Fruit fly (Drosophila melanogaster) whole organism, embryonic: Measurements from ENCODE around the gene CG13144.
A peak's percentile ranks its signal among the peaks of the same experiment; 100 is the strongest.

Experiments
- BEAF-32 ChIP-seq: fragments of 200-800 bp; sonication (Bioruptor generic); optimal IDR thresholded peaks from 3 replicates; lab custom pipeline; 2017; ENCODE audit warnings: missing biosample characterization, missing genetic modification characterization, mild to moderate bottlenecking, moderate library complexity, missing genetic modification reagents
- Bgb ChIP-seq: fragments of 200-800 bp; sonication (Bioruptor generic); IDR thresholded peaks from 2 replicates; pipeline ENCODE4 v1.3.6; 2022; ENCODE audit warnings: missing biosample characterization, missing genetic modification characterization; ENCODE audit not compliant: partially characterized antibody
- CG10267 ChIP-seq: fragments of 200-800 bp; sonication (Bioruptor generic); optimal IDR thresholded peaks from 2 replicates; lab custom pipeline; 2018; ENCODE audit warnings: missing biosample characterization, mild to moderate bottlenecking, missing genetic modification characterization, moderate library complexity
- CG13287 ChIP-seq: fragments of 200-800 bp; sonication (Bioruptor generic); IDR thresholded peaks from 2 replicates; pipeline ENCODE4 v1.3.6; 2022; ENCODE audit warnings: missing biosample characterization, missing genetic modification characterization; ENCODE audit not compliant: partially characterized antibody
- CG15514 ChIP-seq: fragments of 200-800 bp; sonication (Bioruptor generic); optimal IDR thresholded peaks from 3 replicates; lab custom pipeline; 2017; ENCODE audit warnings: missing biosample characterization, missing genetic modification characterization, mild to moderate bottlenecking, moderate library complexity, missing genetic modification reagents
- CG2116 ChIP-seq: fragments of 200-800 bp; sonication (Bioruptor generic); optimal IDR thresholded peaks from 3 replicates; lab custom pipeline; 2018; ENCODE audit warnings: missing biosample characterization, mild to moderate bottlenecking, missing genetic modification characterization
- CG2678 ChIP-seq: fragments of 200-800 bp; sonication (Bioruptor generic); optimal IDR thresholded peaks from 3 replicates; lab custom pipeline; 2019; ENCODE audit warnings: missing biosample characterization, mild to moderate bottlenecking, missing genetic modification characterization, moderate library complexity
- CG5180 ChIP-seq: fragments of 200-800 bp; sonication (Bioruptor generic); optimal IDR thresholded peaks from 3 replicates; lab custom pipeline; 2017; ENCODE audit warnings: missing biosample characterization, missing genetic modification characterization, mild to moderate bottlenecking, moderate library complexity, missing genetic modification reagents
- CG7987 ChIP-seq: fragments of 200-800 bp; sonication (Bioruptor generic); optimal IDR thresholded peaks from 2 replicates; lab custom pipeline; 2018; ENCODE audit warnings: missing biosample characterization, mild to moderate bottlenecking, missing genetic modification characterization, moderate library complexity
- CTCF ChIP-seq: fragments of 200-800 bp; sonication (Bioruptor generic); optimal IDR thresholded peaks from 2 replicates; lab custom pipeline; 2017; ENCODE audit warnings: missing biosample characterization, mild to moderate bottlenecking, missing genetic modification characterization, moderate library complexity
- Dek ChIP-seq: fragments of 200-800 bp; sonication (Bioruptor generic); optimal IDR thresholded peaks from 3 replicates; lab custom pipeline; 2019; ENCODE audit warnings: missing biosample characterization, mild to moderate bottlenecking, missing genetic modification characterization, moderate library complexity
- Dll ChIP-seq: fragments of 200-800 bp; sonication (Bioruptor generic); IDR thresholded peaks from 4 replicates; pipeline ENCODE4 v1.3.6; 2022; ENCODE audit warnings: missing biosample characterization, missing genetic modification characterization; ENCODE audit not compliant: partially characterized antibody
- Dp ChIP-seq: fragments of 200-800 bp; sonication (Bioruptor generic); optimal IDR thresholded peaks from 2 replicates; lab custom pipeline; 2018; ENCODE audit warnings: missing biosample characterization, mild to moderate bottlenecking, missing genetic modification characterization, moderate library complexity
- Dref ChIP-seq: fragments of 200-800 bp; sonication (Bioruptor generic); IDR thresholded peaks from 2 replicates; pipeline ENCODE4 v1.3.6; 2022; ENCODE audit warnings: missing biosample characterization, missing genetic modification characterization
- E2f2 ChIP-seq: fragments of 200-800 bp; sonication (Bioruptor generic); IDR thresholded peaks from 2 replicates; pipeline ENCODE4 v1.3.6; 2022; ENCODE audit warnings: missing biosample characterization, missing genetic modification characterization
- H15 ChIP-seq: fragments of 200-800 bp; sonication (Bioruptor generic); IDR thresholded peaks from 3 replicates; pipeline ENCODE4 v1.3.6; 2022; ENCODE audit warnings: missing biosample characterization, missing genetic modification characterization
- HLH4C ChIP-seq: fragments of 200-800 bp; sonication (Bioruptor generic); IDR thresholded peaks from 3 replicates; pipeline ENCODE4 v1.3.6; 2022; ENCODE audit warnings: missing biosample characterization, missing genetic modification characterization; ENCODE audit not compliant: partially characterized antibody
- Hey ChIP-seq: fragments of 200-800 bp; sonication (Bioruptor generic); optimal IDR thresholded peaks from 3 replicates; lab custom pipeline; 2018; ENCODE audit warnings: missing biosample characterization, mild to moderate bottlenecking, missing genetic modification characterization
- HmgZ ChIP-seq: fragments of 200-800 bp; sonication (Bioruptor generic); optimal IDR thresholded peaks from 2 replicates; lab custom pipeline; 2018; ENCODE audit warnings: missing biosample characterization, mild to moderate bottlenecking, missing genetic modification characterization
- Hsf ChIP-seq: fragments of 200-800 bp; sonication (Bioruptor generic); optimal IDR thresholded peaks from 3 replicates; lab custom pipeline; 2016; ENCODE audit warnings: missing biosample characterization, missing genetic modification characterization
- Lhr ChIP-seq: fragments of 200-800 bp; sonication (Bioruptor generic); optimal IDR thresholded peaks from 3 replicates; lab custom pipeline; 2017; ENCODE audit warnings: mild to moderate bottlenecking, missing biosample characterization, missing genetic modification reagents, missing genetic modification characterization
- MBD-R2 ChIP-seq: fragments of 200-800 bp; sonication (Bioruptor generic); IDR thresholded peaks from 2 replicates; pipeline ENCODE4 v1.3.6; 2022; ENCODE audit warnings: missing biosample characterization, missing genetic modification characterization
- Myb ChIP-seq: fragments of 200-800 bp; sonication (Bioruptor generic); optimal IDR thresholded peaks from 2 replicates; lab custom pipeline; 2016; ENCODE audit warnings: missing biosample characterization, missing genetic modification characterization
- Ptx1 ChIP-seq: fragments of 200-800 bp; sonication (Bioruptor generic); IDR thresholded peaks from 2 replicates; pipeline ENCODE4 v1.3.6; 2022; ENCODE audit warnings: missing biosample characterization, missing genetic modification characterization
- Ravus ChIP-seq: fragments of 200-800 bp; sonication (Bioruptor generic); IDR thresholded peaks from 2 replicates; pipeline ENCODE4 v1.3.6; 2022; ENCODE audit warnings: missing biosample characterization, missing genetic modification characterization
- Scr ChIP-seq: fragments of 200-800 bp; sonication (Bioruptor generic); IDR thresholded peaks from 2 replicates; pipeline ENCODE4 v1.3.6; 2022; ENCODE audit warnings: missing biosample characterization, missing genetic modification characterization; ENCODE audit not compliant: partially characterized antibody
- Ssrp ChIP-seq: fragments of 200-800 bp; sonication (Bioruptor generic); optimal IDR thresholded peaks from 2 replicates; lab custom pipeline; 2018; ENCODE audit warnings: missing biosample characterization, mild to moderate bottlenecking, missing genetic modification characterization, moderate library complexity
- amos ChIP-seq: fragments of 200-800 bp; sonication (Bioruptor generic); IDR thresholded peaks from 2 replicates; pipeline ENCODE4 v1.3.6; 2022; ENCODE audit warnings: missing biosample characterization, missing genetic modification characterization; ENCODE audit not compliant: partially characterized antibody
- aop ChIP-seq: fragments of 200-800 bp; sonication (Bioruptor generic); IDR thresholded peaks from 2 replicates; pipeline ENCODE4 v1.3.6; 2022; ENCODE audit warnings: missing biosample characterization, missing genetic modification characterization
- bigmax ChIP-seq: fragments of 200-800 bp; sonication (Bioruptor generic); optimal IDR thresholded peaks from 2 replicates; lab custom pipeline; 2018; ENCODE audit warnings: missing biosample characterization, mild to moderate bottlenecking, missing genetic modification characterization
- br ChIP-seq: fragments of >200 bp; optimal IDR thresholded peaks from 2 replicates; lab custom pipeline; 2017
- ci ChIP-seq: fragments of 200-800 bp; sonication (Bioruptor generic); IDR thresholded peaks from 3 replicates; pipeline ENCODE4 v1.3.6; 2022; ENCODE audit warnings: missing biosample characterization, missing genetic modification characterization
- dysf ChIP-seq: fragments of 200-800 bp; sonication (Bioruptor generic); IDR thresholded peaks from 3 replicates; pipeline ENCODE4 v1.3.6; 2022; ENCODE audit warnings: missing biosample characterization, missing genetic modification characterization
- eve ChIP-seq, 2 experiments: fragments of >200 bp; optimal IDR thresholded peaks; 2 replicates each; lab custom pipeline; 2017; ENCODE audit warnings: missing biosample characterization in 2 of 2, missing genetic modification characterization in 2 of 2
- fu2 ChIP-seq: fragments of 200-800 bp; sonication (Bioruptor generic); optimal IDR thresholded peaks from 2 replicates; lab custom pipeline; 2016; ENCODE audit warnings: missing biosample characterization, missing genetic modification characterization
- hbn ChIP-seq: fragments of 200-800 bp; sonication (Bioruptor generic); IDR thresholded peaks from 2 replicates; pipeline ENCODE4 v1.3.6; 2022; ENCODE audit warnings: missing biosample characterization, missing genetic modification characterization; ENCODE audit not compliant: partially characterized antibody
- ind ChIP-seq: fragments of 200-800 bp; sonication (Bioruptor generic); optimal IDR thresholded peaks from 3 replicates; lab custom pipeline; 2016; ENCODE audit warnings: missing biosample characterization, missing genetic modification characterization
- mirr ChIP-seq: fragments of 200-800 bp; sonication (Bioruptor generic); optimal IDR thresholded peaks from 3 replicates; lab custom pipeline; 2018; ENCODE audit warnings: missing biosample characterization, mild to moderate bottlenecking, missing genetic modification characterization
- mld ChIP-seq: fragments of 200-800 bp; sonication (Bioruptor generic); IDR thresholded peaks from 3 replicates; pipeline ENCODE4 v1.3.6; 2022; ENCODE audit warnings: missing biosample characterization, missing genetic modification characterization; ENCODE audit not compliant: partially characterized antibody
- peb ChIP-seq: fragments of 200-800 bp; sonication (Bioruptor generic); IDR thresholded peaks from 2 replicates; pipeline ENCODE4 v1.3.6; 2022; ENCODE audit warnings: missing biosample characterization, missing genetic modification characterization
- psq ChIP-seq: fragments of 200-800 bp; sonication (Bioruptor generic); optimal IDR thresholded peaks from 2 replicates; lab custom pipeline; 2017; ENCODE audit warnings: missing biosample characterization, missing genetic modification characterization
- pzg ChIP-seq: fragments of 200-800 bp; sonication (Bioruptor generic); optimal IDR thresholded peaks from 3 replicates; lab custom pipeline; 2018; ENCODE audit warnings: missing biosample characterization, mild to moderate bottlenecking, missing genetic modification characterization, moderate library complexity
- row ChIP-seq: fragments of 200-800 bp; sonication (Bioruptor generic); IDR thresholded peaks from 3 replicates; pipeline ENCODE4 v1.3.6; 2022; ENCODE audit warnings: missing biosample characterization, missing genetic modification characterization
- sna ChIP-seq: fragments of 200-800 bp; sonication (Bioruptor generic); IDR thresholded peaks from 2 replicates; pipeline ENCODE4 v1.3.6; 2022; ENCODE audit warnings: missing biosample characterization, missing genetic modification characterization; ENCODE audit not compliant: partially characterized antibody
- stwl ChIP-seq: fragments of 200-800 bp; sonication (Bioruptor generic); optimal IDR thresholded peaks from 3 replicates; lab custom pipeline; 2018; ENCODE audit warnings: missing biosample characterization, mild to moderate bottlenecking, missing genetic modification characterization, moderate library complexity
- unpg ChIP-seq: fragments of 200-800 bp; sonication (Bioruptor generic); optimal IDR thresholded peaks from 3 replicates; lab custom pipeline; 2018; ENCODE audit warnings: missing biosample characterization, mild to moderate bottlenecking, missing genetic modification characterization, moderate library complexity
- usp ChIP-seq: fragments of >200 bp; optimal IDR thresholded peaks from 2 replicates; lab custom pipeline; 2017; ENCODE audit warnings: missing biosample characterization, missing genetic modification characterization
- wek ChIP-seq: fragments of 200-800 bp; sonication (Bioruptor generic); optimal IDR thresholded peaks from 3 replicates; lab custom pipeline; 2018; ENCODE audit warnings: missing biosample characterization, mild to moderate bottlenecking, missing genetic modification characterization, moderate library complexity

The CG13144 gene

DNA sequence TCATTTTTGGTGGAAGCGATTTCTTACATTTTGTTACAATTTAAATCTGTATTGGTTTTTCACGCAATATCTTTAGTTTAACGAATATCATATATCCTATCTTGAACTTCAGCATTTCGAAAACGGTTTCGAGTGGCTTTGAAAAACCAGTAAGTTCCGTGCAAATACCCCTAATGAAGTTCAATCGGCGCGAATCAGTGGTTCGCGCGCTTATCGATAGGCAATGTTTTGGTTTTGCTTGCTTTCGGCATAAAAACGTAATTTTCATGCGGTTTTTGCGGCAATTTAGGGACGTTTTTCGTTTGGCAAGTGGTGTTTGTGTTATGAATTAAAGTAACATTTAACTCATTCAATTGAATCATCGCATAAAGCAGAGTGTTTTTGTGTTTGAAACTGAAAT, 14.4 kb downstream of the CG13144 start, which contains the start of gene RluA-2:
TSS of gene RluA-2 (plus strand) at position 195 of the 400 bp plus-strand sequence.
- TF ChIP-seq hbn (GFP tag; lab: Robert Waterston, UW) (peak; percentile 15; the same call in 1 of the 2 replicates), Scr (GFP tag; lab: Robert Waterston, UW) (peak; percentile 53; the same call in 1 of the 2 replicates), wek (GFP tag; lab: Kevin White, UChicago) (peak; percentile 94), Dp (GFP tag; lab: Kevin White, UChicago) (peak; percentile 49), Myb (GFP tag; lab: Kevin White, UChicago) (peak; percentile 81), BEAF-32 (GFP tag; lab: Kevin White, UChicago) (peak; percentile 33), MBD-R2 (GFP tag; lab: Robert Waterston, UW) (peak; percentile 52; the same call in 1 of the 2 replicates), Ssrp (no peak), CG2116 (GFP tag; lab: Kevin White, UChicago) (peak; percentile 4), eve (GFP tag; optimal IDR thresholded peaks at IDR 0.05; lab: Kevin White, UChicago) (peak in 1 of 2 experiments; percentile 26), ci (GFP tag; lab: Robert Waterston, UW) (no peak), pzg (GFP tag; lab: Kevin White, UChicago) (peak; percentile 22), CG13287 (GFP tag; lab: Robert Waterston, UW) (peak; percentile 61), amos (GFP tag; lab: Robert Waterston, UW) (peak; percentile 18; the same call in 1 of the 2 replicates), E2f2 (peak; percentile 48), Ravus (GFP tag; lab: Robert Waterston, UW) (no peak), Hey (tag; lab: Kevin White, UChicago) (no peak), Dref (GFP tag; lab: Robert Waterston, UW) (peak; percentile 58), Dll (GFP tag; lab: Robert Waterston, UW) (0 out of 4 replicates have a peak, but pooled peaks have one; percentile 43), Hsf (no peak), CG15514 (GFP tag; lab: Kevin White, UChicago) (peak; percentile 98), mirr (GFP tag; lab: Kevin White, UChicago) (no peak), row (GFP tag; lab: Robert Waterston, UW) (0 out of 3 replicates have a peak, but pooled peaks have one; percentile 11), Bgb (GFP tag; lab: Robert Waterston, UW) (peak; percentile 24; the same call in 1 of the 2 replicates), fu2 (GFP tag; lab: Kevin White, UChicago) (no peak), stwl (tag; lab: Kevin White, UChicago) (peak; percentile 38), sna (GFP tag; lab: Robert Waterston, UW) (0 out of 2 replicates have a peak, but pooled peaks have one; percentile 40), unpg (GFP tag; lab: Kevin White, UChicago) (no peak)

DNA sequence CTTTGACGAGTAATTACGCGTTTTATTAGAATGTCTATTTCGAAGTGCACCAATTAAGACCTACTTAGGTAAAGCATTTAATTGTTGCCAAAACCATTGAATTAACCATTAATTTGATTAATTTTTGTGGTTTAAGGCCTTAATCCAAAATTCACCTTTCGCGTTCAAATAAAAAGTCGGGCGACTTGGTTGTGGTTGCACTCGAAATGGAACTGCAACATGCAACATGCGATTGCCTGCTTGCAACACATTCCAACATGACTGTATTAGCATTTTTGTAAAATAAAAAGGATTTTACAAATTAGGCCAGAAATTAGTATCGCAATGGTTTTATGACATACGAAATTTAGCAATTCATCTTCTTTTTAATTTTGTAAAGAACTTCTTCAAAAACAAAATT, 16.4 kb downstream of the CG13144 start:
- TF ChIP-seq HmgZ (tag; lab: Kevin White, UChicago), result no peak
- peak; percentile 91 for TF ChIP-seq CG5180 (GFP tag; lab: Kevin White, UChicago)
- TF ChIP-seq usp, result no peak
- TF ChIP-seq dysf (GFP tag; lab: Robert Waterston, UW), result no peak
- TF ChIP-seq mld (GFP tag; lab: Robert Waterston, UW), result no peak
- TF ChIP-seq CTCF, result no peak
- TF ChIP-seq, all 482 proteins: peak for 1

DNA sequence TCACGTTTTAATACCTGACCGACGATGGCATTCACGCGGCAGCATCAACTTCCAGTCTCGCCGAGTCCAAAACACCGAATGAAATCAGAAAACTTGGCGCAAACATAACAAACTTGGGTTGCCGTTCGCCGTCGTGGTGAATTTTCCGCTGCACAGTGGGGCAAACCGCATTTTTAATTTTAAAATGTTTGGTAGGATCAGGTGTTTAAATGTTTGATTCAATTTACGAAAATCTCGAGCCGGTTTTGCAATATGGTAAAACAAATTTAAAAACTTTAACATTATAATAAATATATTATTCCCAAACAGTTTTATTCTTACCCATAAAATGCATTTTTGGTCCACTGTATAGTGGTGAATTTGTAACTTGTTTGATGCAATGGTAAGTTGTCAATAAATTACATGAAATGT, 17.0 kb downstream of the CG13144 start, which contains the start of gene RluA-1:
TSS of gene RluA-1 (minus strand) at position 82 of the 411 bp plus-strand sequence.
- TF ChIP-seq aop (GFP tag; lab: Robert Waterston, UW) (peak; percentile 90), Dref (GFP tag; lab: Robert Waterston, UW) (peak; percentile 44), peb (GFP tag; lab: Robert Waterston, UW) (peak; percentile 99), Lhr (GFP tag; lab: Kevin White, UChicago) (peak; percentile 98), bigmax (GFP tag; lab: Kevin White, UChicago) (peak; percentile 80), CG10267 (peak; percentile 97), Dek (tag; lab: Kevin White, UChicago) (peak; percentile 99), H15 (peak; percentile 99), HLH4C (peak; percentile 58), CG7987 (GFP tag; lab: Kevin White, UChicago) (peak; percentile 97), psq (GFP tag; lab: Kevin White, UChicago) (peak; percentile 96), ind (GFP tag; lab: Kevin White, UChicago) (peak; percentile 99), CG2678 (tag; lab: Kevin White, UChicago) (peak; percentile 100), Ptx1 (GFP tag; lab: Robert Waterston, UW) (peak; percentile 99), br (lab: Kevin White, UChicago) (no peak)
